Fruit fly (Drosophila melanogaster) whole organism, embryonic: ENCODE results near the gene CG46459.

Experiments
- Aef1 ChIP-seq: fragments of 200-800 bp; sonication (Bioruptor generic); IDR thresholded peaks from 3 replicates; pipeline ENCODE4 v1.3.6; 2022; ENCODE audit warnings: missing biosample characterization, missing genetic modification characterization
- Atf3 ChIP-seq: fragments of 200-800 bp; sonication (Bioruptor generic); optimal IDR thresholded peaks from 3 replicates; lab custom pipeline; 2016; ENCODE audit warnings: missing biosample characterization, missing genetic modification characterization
- Bgb ChIP-seq: fragments of 200-800 bp; sonication (Bioruptor generic); IDR thresholded peaks from 2 replicates; pipeline ENCODE4 v1.3.6; 2022; ENCODE audit warnings: missing biosample characterization, missing genetic modification characterization; ENCODE audit not compliant: partially characterized antibody
- CG10274 ChIP-seq: fragments of 200-800 bp; sonication (Bioruptor generic); optimal IDR thresholded peaks from 3 replicates; lab custom pipeline; 2017; ENCODE audit warnings: missing biosample characterization, mild to moderate bottlenecking, missing genetic modification characterization
- CG10366 ChIP-seq: fragments of 200-800 bp; sonication (Bioruptor generic); IDR thresholded peaks from 2 replicates; pipeline ENCODE4 v1.3.6; 2022; ENCODE audit warnings: missing biosample characterization, missing genetic modification characterization
- CG11093 ChIP-seq: fragments of 200-800 bp; sonication (Bioruptor generic); IDR thresholded peaks from 3 replicates; pipeline ENCODE4 v1.3.6; 2022; ENCODE audit warnings: missing biosample characterization, missing genetic modification characterization
- CG11696 ChIP-seq: fragments of 200-800 bp; sonication (Bioruptor generic); IDR thresholded peaks from 2 replicates; pipeline ENCODE4 v1.3.6; 2022; ENCODE audit warnings: missing biosample characterization, missing genetic modification characterization
- CG12236 ChIP-seq: fragments of 200-800 bp; sonication (Bioruptor generic); optimal IDR thresholded peaks from 2 replicates; lab custom pipeline; 2016; ENCODE audit warnings: missing biosample characterization, missing genetic modification characterization
- CG14014 ChIP-seq: fragments of 200-800 bp; sonication (Bioruptor generic); IDR thresholded peaks from 2 replicates; pipeline ENCODE4 v1.3.6; 2022; ENCODE audit warnings: missing biosample characterization, missing genetic modification characterization
- CG1602 ChIP-seq: fragments of 200-800 bp; sonication (Bioruptor generic); optimal IDR thresholded peaks from 3 replicates; lab custom pipeline; 2016; ENCODE audit warnings: missing biosample characterization, missing genetic modification characterization
- CG16863 ChIP-seq: fragments of 200-800 bp; sonication (Bioruptor generic); optimal IDR thresholded peaks from 3 replicates; lab custom pipeline; 2016; ENCODE audit warnings: missing biosample characterization, missing genetic modification characterization
- CG17829 ChIP-seq: fragments of 200-800 bp; optimal IDR thresholded peaks from 2 replicates; lab custom pipeline; 2019; ENCODE audit warnings: missing biosample characterization, mild to moderate bottlenecking, missing genetic modification characterization, moderate library complexity
- CG18011 ChIP-seq: fragments of 200-800 bp; sonication (Bioruptor generic); optimal IDR thresholded peaks from 2 replicates; lab custom pipeline; 2017; ENCODE audit warnings: missing biosample characterization, missing genetic modification characterization, mild to moderate bottlenecking, moderate library complexity, missing genotype
- CG18599 ChIP-seq: fragments of 200-800 bp; sonication (Bioruptor generic); optimal IDR thresholded peaks from 3 replicates; lab custom pipeline; 2017; ENCODE audit warnings: missing biosample characterization, missing genetic modification characterization, mild to moderate bottlenecking, moderate library complexity, missing genetic modification reagents
- CG32532 ChIP-seq: fragments of 200-800 bp; sonication (Bioruptor generic); IDR thresholded peaks from 2 replicates; pipeline ENCODE4 v1.3.6; 2022; ENCODE audit warnings: missing biosample characterization, missing genetic modification characterization
- CG32767 ChIP-seq: fragments of 200-800 bp; sonication (Bioruptor generic); IDR thresholded peaks from 2 replicates; pipeline ENCODE4 v1.3.6; 2022; ENCODE audit warnings: missing biosample characterization, missing genetic modification characterization
- CG32772 ChIP-seq: fragments of 200-800 bp; sonication (Bioruptor generic); IDR thresholded peaks from 2 replicates; pipeline ENCODE4 v1.3.6; 2022; ENCODE audit warnings: missing biosample characterization, missing genetic modification characterization
- CG34422 ChIP-seq: fragments of 200-800 bp; sonication (Bioruptor generic); IDR thresholded peaks from 3 replicates; pipeline ENCODE4 v1.3.6; 2022; ENCODE audit warnings: missing biosample characterization, missing genetic modification characterization
- CG4328 ChIP-seq: fragments of 200-800 bp; sonication (Bioruptor generic); optimal IDR thresholded peaks from 3 replicates; lab custom pipeline; 2017; ENCODE audit warnings: missing biosample characterization, missing genetic modification reagents, missing genetic modification characterization
- CG4820 ChIP-seq: fragments of 200-800 bp; sonication (Bioruptor generic); optimal IDR thresholded peaks from 3 replicates; lab custom pipeline; 2016; ENCODE audit warnings: missing biosample characterization, missing genetic modification characterization
- CG9817 ChIP-seq: fragments of 200-800 bp; sonication (Bioruptor generic); optimal IDR thresholded peaks from 2 replicates; lab custom pipeline; 2018; ENCODE audit warnings: missing biosample characterization, mild to moderate bottlenecking, missing genetic modification characterization, moderate library complexity
- Chrac-16 ChIP-seq: fragments of 200-800 bp; sonication (Bioruptor generic); optimal IDR thresholded peaks from 3 replicates; lab custom pipeline; 2016; ENCODE audit warnings: missing biosample characterization, missing genetic modification characterization
- CrebB ChIP-seq: fragments of 200-800 bp; sonication (Bioruptor generic); optimal IDR thresholded peaks from 3 replicates; lab custom pipeline; 2018; ENCODE audit warnings: missing biosample characterization, mild to moderate bottlenecking, missing genetic modification characterization
- Dip3 ChIP-seq: fragments of 200-800 bp; sonication (Bioruptor generic); optimal IDR thresholded peaks from 3 replicates; lab custom pipeline; 2016; ENCODE audit warnings: missing biosample characterization, missing genetic modification characterization
- Doc3 ChIP-seq: fragments of 200-800 bp; sonication (Bioruptor generic); IDR thresholded peaks from 3 replicates; pipeline ENCODE4 v1.3.6; 2022; ENCODE audit warnings: missing biosample characterization, missing genetic modification characterization; ENCODE audit not compliant: partially characterized antibody
- E2f1 ChIP-seq: fragments of 200-800 bp; sonication (Bioruptor generic); IDR thresholded peaks from 2 replicates; pipeline ENCODE4 v1.3.6; 2022; ENCODE audit warnings: missing biosample characterization, missing genetic modification characterization
- HLHmδ ChIP-seq: fragments of 200-800 bp; sonication (Bioruptor generic); optimal IDR thresholded peaks from 2 replicates; lab custom pipeline; 2018; ENCODE audit warnings: missing biosample characterization, mild to moderate bottlenecking, missing genetic modification characterization, moderate library complexity
- Jarid2 ChIP-seq: fragments of 200-800 bp; sonication (Bioruptor generic); optimal IDR thresholded peaks from 3 replicates; lab custom pipeline; 2017; ENCODE audit warnings: mild to moderate bottlenecking, missing biosample characterization, missing genetic modification reagents, missing genetic modification characterization
- MESR4 ChIP-seq: fragments of 200-800 bp; sonication (Bioruptor generic); optimal IDR thresholded peaks from 2 replicates; lab custom pipeline; 2018; ENCODE audit warnings: missing biosample characterization, mild to moderate bottlenecking, missing genetic modification characterization, moderate library complexity
- Opbp ChIP-seq: fragments of 200-800 bp; sonication (Bioruptor generic); IDR thresholded peaks from 3 replicates; pipeline ENCODE4 v1.3.6; 2022; ENCODE audit warnings: missing biosample characterization, missing genetic modification characterization; ENCODE audit not compliant: partially characterized antibody
- Pdp1 ChIP-seq, 2 experiments: fragments of 200-800 bp; sonication (Bioruptor generic); optimal IDR thresholded peaks; 3 replicates each; lab custom pipeline; 2016; ENCODE audit warnings: missing biosample characterization in 2 of 2, missing genetic modification characterization in 2 of 2, mild to moderate bottlenecking in 1 of 2, moderate library complexity in 1 of 2
- Sin3A ChIP-seq: fragments of >200 bp; optimal IDR thresholded peaks from 2 replicates; lab custom pipeline; 2018
- Sry-β ChIP-seq: fragments of 200-800 bp; sonication (Bioruptor generic); optimal IDR thresholded peaks from 2 replicates; lab custom pipeline; 2018; ENCODE audit warnings: missing biosample characterization, mild to moderate bottlenecking, missing genetic modification characterization, moderate library complexity
- Vsx1 ChIP-seq: fragments of 200-800 bp; sonication (Bioruptor generic); optimal IDR thresholded peaks from 2 replicates; lab custom pipeline; 2017; ENCODE audit warnings: missing biosample characterization, mild to moderate bottlenecking, missing genetic modification characterization, missing genetic modification reagents
- chn ChIP-seq: fragments of 200-800 bp; sonication (Bioruptor generic); optimal IDR thresholded peaks from 2 replicates; lab custom pipeline; 2016; ENCODE audit warnings: missing biosample characterization, missing genetic modification characterization
- dmrt99B ChIP-seq: fragments of 200-800 bp; sonication (Bioruptor generic); optimal IDR thresholded peaks from 2 replicates; lab custom pipeline; 2018; ENCODE audit warnings: missing biosample characterization, mild to moderate bottlenecking, missing genetic modification characterization, moderate library complexity
- eyg ChIP-seq: fragments of 200-800 bp; sonication (Bioruptor generic); optimal IDR thresholded peaks from 3 replicates; lab custom pipeline; 2016; ENCODE audit warnings: missing biosample characterization, missing genetic modification characterization
- fd64A ChIP-seq: fragments of 200-800 bp; sonication (Bioruptor generic); optimal IDR thresholded peaks from 3 replicates; lab custom pipeline; 2018; ENCODE audit warnings: missing biosample characterization, mild to moderate bottlenecking, missing genetic modification characterization
- grn ChIP-seq: fragments of 200-800 bp; sonication (Bioruptor generic); optimal IDR thresholded peaks from 3 replicates; lab custom pipeline; 2017; ENCODE audit warnings: missing biosample characterization, missing genetic modification characterization
- hb ChIP-seq: fragments of 200-800 bp; sonication (Bioruptor generic); IDR thresholded peaks from 3 replicates; pipeline ENCODE4 v1.3.6; 2022; ENCODE audit warnings: missing biosample characterization, missing genetic modification characterization; ENCODE audit not compliant: partially characterized antibody
- insv ChIP-seq, 2 experiments: fragments of 200-800 bp; sonication (Bioruptor generic); optimal IDR thresholded peaks; 3 replicates each; lab custom pipeline; 2016 to 2018; ENCODE audit warnings: missing biosample characterization in 2 of 2, missing genetic modification characterization in 2 of 2
- lab ChIP-seq: fragments of 200-800 bp; sonication (Bioruptor generic); optimal IDR thresholded peaks from 3 replicates; lab custom pipeline; 2017; ENCODE audit warnings: missing biosample characterization, missing genetic modification characterization, mild to moderate bottlenecking, moderate library complexity, missing genetic modification reagents
- lilli ChIP-seq: fragments of 200-800 bp; sonication (Bioruptor generic); optimal IDR thresholded peaks from 3 replicates; lab custom pipeline; 2016; ENCODE audit warnings: missing biosample characterization, missing genetic modification characterization
- nau ChIP-seq: fragments of 200-800 bp; sonication (Bioruptor generic); optimal IDR thresholded peaks from 3 replicates; lab custom pipeline; 2017; ENCODE audit warnings: missing biosample characterization, mild to moderate bottlenecking, missing genetic modification characterization, missing genetic modification reagents
- nerfin-1 ChIP-seq: fragments of 200-800 bp; sonication (Bioruptor generic); optimal IDR thresholded peaks from 3 replicates; lab custom pipeline; 2019; ENCODE audit warnings: missing biosample characterization, mild to moderate bottlenecking, missing genetic modification characterization, moderate library complexity
- pzg ChIP-seq: fragments of 200-800 bp; sonication (Bioruptor generic); optimal IDR thresholded peaks from 3 replicates; lab custom pipeline; 2018; ENCODE audit warnings: missing biosample characterization, mild to moderate bottlenecking, missing genetic modification characterization, moderate library complexity
- sc ChIP-seq, 3 experiments: fragments of >200 bp in 2 of 3; fragments of 200-800 bp in 1 of 3; sonication (Bioruptor generic) in 1 of 3; optimal IDR thresholded peaks; 2 replicates in 2 of 3; 3 replicates in 1 of 3; lab custom pipeline; 2017; ENCODE audit warnings: mild to moderate bottlenecking in 1 of 3, missing biosample characterization in 1 of 3, missing genetic modification characterization in 1 of 3, missing genetic modification reagents in 1 of 3
- sens ChIP-seq: fragments of 200-800 bp; sonication (Bioruptor generic); peaks from one replicate; lab custom pipeline; 2016; ENCODE audit warnings: missing biosample characterization, missing genetic modification characterization
- usp ChIP-seq: fragments of >200 bp; optimal IDR thresholded peaks from 2 replicates; lab custom pipeline; 2017; ENCODE audit warnings: missing biosample characterization, missing genetic modification characterization
- zen ChIP-seq: fragments of 200-800 bp; sonication (Bioruptor generic); optimal IDR thresholded peaks from 3 replicates; lab custom pipeline; 2018; ENCODE audit warnings: missing biosample characterization, mild to moderate bottlenecking, missing genetic modification characterization, moderate library complexity

Gene CG46459

DNA sequence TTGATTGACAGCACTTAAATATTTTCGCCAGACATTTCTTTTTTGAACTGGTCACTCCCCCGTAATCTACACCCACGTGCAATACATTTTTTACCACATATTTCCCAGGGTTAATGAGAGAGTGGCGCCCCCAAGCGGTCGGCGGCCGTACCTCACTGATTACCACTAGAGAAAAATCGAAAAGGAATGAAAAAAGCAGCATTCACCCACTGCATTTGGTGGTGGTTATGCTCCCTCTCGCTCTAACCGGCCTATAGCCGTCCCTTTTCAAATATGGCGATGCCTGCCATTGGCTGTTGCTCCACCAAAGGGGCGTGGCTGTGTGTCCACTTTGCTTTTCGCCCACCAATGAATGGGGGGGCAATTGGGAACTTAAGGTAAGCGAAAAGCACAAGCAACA is 31.5 kb upstream of the CG46459 start (continued):
- TF ChIP-seq CG18011 (GFP tag; lab: Kevin White, UChicago) (no peak), Chrac-16 (GFP tag; lab: Kevin White, UChicago) (peak; percentile 45), CG12236 (no peak), CrebB (tag; lab: Kevin White, UChicago) (peak; percentile 3), CG32767 (0 out of 2 replicates have a peak, but pooled peaks have one; percentile 49), CG1602 (GFP tag; lab: Kevin White, UChicago) (no peak), Doc3 (no peak), Sin3A (lab: Kevin White, UChicago) (no peak), insv (GFP tag; optimal IDR thresholded peaks at IDR 0.05; lab: Kevin White, UChicago) (no peak), chn (GFP tag; lab: Kevin White, UChicago) (peak; percentile 67), lab (GFP tag; lab: Kevin White, UChicago) (peak; percentile 66), HLHmδ (GFP tag; lab: Kevin White, UChicago) (peak; percentile 85), sc (optimal IDR thresholded peaks at IDR 0.05; lab: Kevin White, UChicago) (no peak), sc (GFP tag; optimal IDR thresholded peaks at IDR 0.05; lab: Kevin White, UChicago) (peak; percentile 71), CG4328 (GFP tag; lab: Kevin White, UChicago) (no peak), CG14014 (GFP tag; lab: Robert Waterston, UW) (no peak), grn (GFP tag; lab: Kevin White, UChicago) (peak; percentile 9), CG11093 (no peak), lilli (GFP tag; lab: Kevin White, UChicago) (no peak), hb (GFP tag; lab: Robert Waterston, UW) (no peak), eyg (GFP tag; lab: Kevin White, UChicago) (peak; percentile 15), nerfin-1 (tag; lab: Kevin White, UChicago) (peak; percentile 62), CG4820 (peak; percentile 20), CG11696 (no peak), CG10274 (GFP tag; lab: Kevin White, UChicago) (no peak), CG10366 (peak; percentile 32; the same call in 1 of the 2 replicates), CG32772 (peak; percentile 64; the same call in 1 of the 2 replicates), nau (peak; percentile 57), Atf3 (GFP tag; lab: Kevin White, UChicago) (peak; percentile 46), Opbp (GFP tag; lab: Robert Waterston, UW) (peak; percentile 49; the same call in 1 of the 3 replicates), usp (no peak), CG34422 (GFP tag; lab: Robert Waterston, UW) (0 out of 3 replicates have a peak, but pooled peaks have one; percentile 46), Aef1 (no peak), MESR4 (peak; percentile 4), CG9817 (tag; lab: Kevin White, UChicago) (no peak), Dip3 (no peak), zen (tag; lab: Kevin White, UChicago) (peak; percentile 74), Sry-β (peak; percentile 31), CG17829 (peak; percentile 68), fd64A (GFP tag; lab: Kevin White, UChicago) (peak; percentile 56), Jarid2 (GFP tag; lab: Kevin White, UChicago) (peak; percentile 84), CG18599 (GFP tag; lab: Kevin White, UChicago) (peak; percentile 58), Bgb (GFP tag; lab: Robert Waterston, UW) (peak; percentile 9; the same call in 1 of the 2 replicates), pzg (GFP tag; lab: Kevin White, UChicago) (no peak), CG32532 (peak; percentile 53; the same call in 1 of the 2 replicates), E2f1 (GFP tag; lab: Robert Waterston, UW) (no peak), Vsx1 (GFP tag; lab: Kevin White, UChicago) (peak; percentile 76), sens (GFP tag; lab: Kevin White, UChicago) (peak; percentile 91), Pdp1 (GFP tag; optimal IDR thresholded peaks at IDR 0.05; lab: Kevin White, UChicago) (no peak), dmrt99B (peak; percentile 51), CG16863 (GFP tag; lab: Kevin White, UChicago) (peak; percentile 48)
